Fruit fly (Drosophila melanogaster) S2 (cell line): ENCODE data around the gene CG3982.

Experiments used
- CG8478 ChIP-seq: fragments of >200 bp; optimal IDR thresholded peaks from 2 replicates; lab custom pipeline; 2018
- CTCF ChIP-seq, 2 experiments: fragments of >200 bp; optimal IDR thresholded peaks; 2 replicates each; lab custom pipeline; 2018

DNA sequence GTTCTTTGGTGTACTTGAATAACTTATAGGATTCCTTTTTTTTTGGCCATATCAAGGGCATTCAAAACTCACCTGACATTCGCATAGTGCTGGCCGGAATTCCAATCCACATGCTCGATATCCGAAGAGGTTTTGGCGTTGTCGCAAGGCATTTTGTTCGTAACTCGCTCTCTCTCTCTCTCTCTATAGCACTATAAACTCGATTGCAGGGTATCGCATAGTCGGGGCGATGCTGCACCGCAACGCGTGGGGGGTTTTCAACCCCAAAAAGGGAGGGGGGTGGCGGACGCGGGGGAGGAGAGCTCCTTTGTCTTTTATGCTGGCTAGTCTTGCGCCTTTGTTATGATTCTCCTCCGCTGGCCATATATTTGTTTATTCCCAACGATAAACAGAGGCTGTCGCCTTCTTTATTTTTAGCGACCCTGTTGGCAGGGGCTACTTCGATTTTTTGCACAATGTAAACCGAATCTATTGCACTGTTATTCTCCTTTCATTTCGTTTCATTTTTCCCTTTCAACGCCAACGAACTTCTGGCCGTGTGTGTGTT lies 18.7 kb downstream of the CG3982 start:
- TF ChIP-seq CG8478 (lab: Kevin White, UChicago), result no peak
- TF ChIP-seq CTCF (optimal IDR thresholded peaks at IDR 0.05; lab: Kevin White, UChicago), result no peak
